Worm (Caenorhabditis elegans) whole organism, late embryonic: ENCODE results near the gene srw-62.

Source experiments
- F13H6.1 ChIP-seq: sonication (generic microtip); optimal IDR thresholded peaks from 2 replicates; lab custom pipeline; 2016; ENCODE audit warnings: missing genetic modification characterization, missing compliant biosample characterization
- Y22D7AL.16 ChIP-seq: sonication (generic microtip); optimal IDR thresholded peaks from 2 replicates; lab custom pipeline; 2016; ENCODE audit warnings: missing genetic modification characterization, missing compliant biosample characterization
- ahr-1 ChIP-seq: sonication (generic microtip); optimal IDR thresholded peaks from 2 replicates; lab custom pipeline; 2016; ENCODE audit warnings: missing genetic modification characterization, missing compliant biosample characterization
- ama-1 ChIP-seq: fragments of 150-350 bp; optimal IDR thresholded peaks from 2 replicates; lab custom pipeline; 2014
- ceh-18 ChIP-seq: sonication (generic microtip); optimal IDR thresholded peaks from 2 replicates; lab custom pipeline; 2016; ENCODE audit warnings: missing genetic modification characterization, missing compliant biosample characterization
- ceh-19 ChIP-seq: fragments of 200-800 bp; sonication (Bioruptor generic); optimal IDR thresholded peaks from 2 replicates; lab custom pipeline; 2018; ENCODE audit warnings: mild to moderate bottlenecking, missing genetic modification characterization, missing compliant biosample characterization
- ceh-2 ChIP-seq: sonication (generic microtip); optimal IDR thresholded peaks from 2 replicates; lab custom pipeline; 2016; ENCODE audit warnings: missing genotype, missing genetic modification characterization, missing compliant biosample characterization
- ceh-30 ChIP-seq: fragments of 150-350 bp; optimal IDR thresholded peaks from 2 replicates; lab custom pipeline; 2014; ENCODE audit warnings: missing biosample characterization, missing genetic modification characterization
- ceh-31 ChIP-seq: sonication (generic microtip); optimal IDR thresholded peaks from 2 replicates; lab custom pipeline; 2016; ENCODE audit warnings: missing genetic modification characterization, missing compliant biosample characterization
- ceh-34 ChIP-seq: sonication (generic microtip); optimal IDR thresholded peaks from 2 replicates; lab custom pipeline; 2016; ENCODE audit warnings: mild to moderate bottlenecking, missing genetic modification characterization, missing compliant biosample characterization
- ceh-45 ChIP-seq: fragments of 200-800 bp; sonication (Bioruptor generic); IDR thresholded peaks from 2 replicates; pipeline ENCODE4 v1.3.6; 2022; ENCODE audit warnings: missing genetic modification reagents, missing genetic modification characterization, missing compliant biosample characterization
- ceh-6 ChIP-seq: fragments of 200-800 bp; sonication (Bioruptor generic); optimal IDR thresholded peaks from 2 replicates; lab custom pipeline; 2018; ENCODE audit warnings: mild to moderate bottlenecking, missing genetic modification characterization, missing compliant biosample characterization
- che-1 ChIP-seq: sonication (generic microtip); optimal IDR thresholded peaks from 2 replicates; lab custom pipeline; 2016; ENCODE audit warnings: mild to moderate bottlenecking, missing genetic modification characterization, missing compliant biosample characterization
- dmd-4 ChIP-seq: sonication (generic microtip); optimal IDR thresholded peaks from 2 replicates; lab custom pipeline; 2016; ENCODE audit warnings: borderline replicate concordance, missing genetic modification characterization, missing compliant biosample characterization
- dve-1 ChIP-seq: sonication (generic microtip); optimal IDR thresholded peaks from 2 replicates; lab custom pipeline; 2017; ENCODE audit warnings: antibody characterized with exemption, mild to moderate bottlenecking, missing genetic modification characterization, missing compliant biosample characterization
- elt-2 ChIP-seq: sonication (generic microtip); optimal IDR thresholded peaks from 2 replicates; lab custom pipeline; 2016; ENCODE audit warnings: missing genetic modification reagents, missing genetic modification characterization, missing compliant biosample characterization
- ets-4 ChIP-seq: sonication (generic microtip); optimal IDR thresholded peaks from 2 replicates; lab custom pipeline; 2016; ENCODE audit warnings: missing genetic modification characterization, missing compliant biosample characterization
- eyg-1 ChIP-seq: sonication (generic microtip); optimal IDR thresholded peaks from 2 replicates; lab custom pipeline; 2016; ENCODE audit warnings: missing genotype, missing genetic modification characterization, missing compliant biosample characterization
- hlh-13 ChIP-seq: fragments of 200-800 bp; sonication (Bioruptor generic); optimal IDR thresholded peaks from 2 replicates; lab custom pipeline; 2018; ENCODE audit warnings: mild to moderate bottlenecking, missing genetic modification characterization, missing compliant biosample characterization
- hlh-30 ChIP-seq: sonication (generic microtip); optimal IDR thresholded peaks from 2 replicates; lab custom pipeline; 2017; ENCODE audit warnings: antibody characterized with exemption, missing genetic modification characterization, missing compliant biosample characterization; ENCODE audit not compliant: insufficient read depth
- hlh-6 ChIP-seq: sonication (generic microtip); optimal IDR thresholded peaks from 2 replicates; lab custom pipeline; 2016; ENCODE audit warnings: missing genotype, missing genetic modification characterization, missing compliant biosample characterization
- lim-6 ChIP-seq: sonication (generic microtip); optimal IDR thresholded peaks from 2 replicates; lab custom pipeline; 2016; ENCODE audit warnings: missing genetic modification characterization, missing compliant biosample characterization
- madf-2 ChIP-seq: sonication (generic microtip); optimal IDR thresholded peaks from 2 replicates; lab custom pipeline; 2017; ENCODE audit warnings: missing genetic modification characterization, missing compliant biosample characterization
- nfya-1 ChIP-seq: sonication (generic microtip); optimal IDR thresholded peaks from 2 replicates; lab custom pipeline; 2017; ENCODE audit warnings: missing genetic modification characterization, mild to moderate bottlenecking, missing compliant biosample characterization, antibody characterized with exemption, moderate library complexity
- nhr-11 ChIP-seq: fragments of 150-350 bp; optimal IDR thresholded peaks from 2 replicates; lab custom pipeline; 2014; ENCODE audit warnings: missing biosample characterization, missing genetic modification characterization
- nhr-232 ChIP-seq: sonication (generic microtip); optimal IDR thresholded peaks from 2 replicates; lab custom pipeline; 2016; ENCODE audit warnings: missing genetic modification characterization, missing compliant biosample characterization
- npax-4 ChIP-seq: sonication (generic microtip); optimal IDR thresholded peaks from 2 replicates; lab custom pipeline; 2016; ENCODE audit warnings: missing genetic modification characterization, missing compliant biosample characterization
- odd-2 ChIP-seq: sonication (generic microtip); optimal IDR thresholded peaks from 2 replicates; lab custom pipeline; 2017; ENCODE audit warnings: antibody characterized with exemption, mild to moderate bottlenecking, missing genetic modification characterization, missing compliant biosample characterization
- pax-1 ChIP-seq: fragments of 150-350 bp; optimal IDR thresholded peaks from 2 replicates; lab custom pipeline; 2014; ENCODE audit warnings: missing biosample characterization, missing genetic modification characterization
- pha-2 ChIP-seq: sonication (generic microtip); optimal IDR thresholded peaks from 2 replicates; lab custom pipeline; 2017; ENCODE audit warnings: mild to moderate bottlenecking, missing genetic modification characterization, missing compliant biosample characterization
- pqm-1 ChIP-seq: sonication (generic microtip); optimal IDR thresholded peaks from 2 replicates; lab custom pipeline; 2016; ENCODE audit warnings: missing genetic modification characterization, missing compliant biosample characterization
- pros-1 ChIP-seq: fragments of 150-350 bp; optimal IDR thresholded peaks from 2 replicates; lab custom pipeline; 2014; ENCODE audit warnings: missing biosample characterization, missing genetic modification reagents, missing genetic modification characterization
- ref-2 ChIP-seq: sonication (generic microtip); optimal IDR thresholded peaks from 2 replicates; lab custom pipeline; 2016; ENCODE audit warnings: missing genetic modification characterization, missing compliant biosample characterization
- sdc-2 ChIP-seq: sonication (generic microtip); optimal IDR thresholded peaks from 2 replicates; lab custom pipeline; 2016; ENCODE audit warnings: missing genotype, missing genetic modification characterization, missing compliant biosample characterization
- syd-9 ChIP-seq: sonication (generic microtip); optimal IDR thresholded peaks from 2 replicates; lab custom pipeline; 2016; ENCODE audit warnings: mild to moderate bottlenecking, missing genetic modification characterization, moderate library complexity, missing compliant biosample characterization
- tbx-2 ChIP-seq: sonication (generic microtip); optimal IDR thresholded peaks from 2 replicates; lab custom pipeline; 2016; ENCODE audit warnings: missing genetic modification characterization, missing compliant biosample characterization
- unc-3 ChIP-seq, 2 experiments: fragments of 200-800 bp in 1 of 2; sonication (Bioruptor generic) in 1 of 2; sonication (generic microtip) in 1 of 2; conservative IDR thresholded peaks in 1 of 2; optimal IDR thresholded peaks in 1 of 2; 2 replicates each; pipeline versions ENCODE4 v1.3.6 to Lab custom; 2016 to 2022; ENCODE audit warnings: missing compliant biosample characterization in 2 of 2, missing genetic modification characterization in 2 of 2, missing genetic modification reagents in 1 of 2
- unc-42 ChIP-seq: sonication (generic microtip); optimal IDR thresholded peaks from 2 replicates; lab custom pipeline; 2016; ENCODE audit warnings: missing genotype, missing genetic modification characterization, missing compliant biosample characterization
- unc-55 ChIP-seq: sonication (generic microtip); optimal IDR thresholded peaks from 2 replicates; lab custom pipeline; 2017; ENCODE audit warnings: missing biosample characterization, missing genetic modification reagents, missing genetic modification characterization
- unc-86 ChIP-seq: sonication (generic microtip); optimal IDR thresholded peaks from 2 replicates; lab custom pipeline; 2016; ENCODE audit warnings: missing genetic modification characterization, missing compliant biosample characterization

srw-62 gene

DNA sequence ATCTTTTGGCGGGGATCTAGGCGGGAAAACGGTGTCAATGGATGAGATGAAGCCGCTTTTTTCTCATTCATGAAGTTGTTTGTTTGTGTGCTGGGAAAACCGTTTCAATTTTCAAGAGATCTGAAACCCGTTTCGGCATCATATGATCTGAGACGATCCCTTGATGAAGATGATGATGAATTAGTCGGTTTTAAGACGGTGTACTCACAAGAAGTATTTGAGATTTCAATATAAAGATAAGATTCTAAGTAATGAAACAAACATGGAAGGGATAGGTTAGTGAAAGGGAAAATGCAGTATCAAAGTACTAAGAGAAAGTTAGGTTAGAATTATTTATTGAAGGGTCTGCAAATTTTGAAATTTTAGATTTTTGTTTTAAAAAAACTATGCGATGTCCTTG, 17.1 kb upstream of the srw-62 start:
- TF ChIP-seq pqm-1 (tag; lab: Kevin White, UChicago) (no peak), dmd-4 (tag; lab: Kevin White, UChicago) (no peak), ref-2 (tag; lab: Kevin White, UChicago) (no peak), hlh-6 (tag; lab: Kevin White, UChicago) (no peak), syd-9 (tag; lab: Kevin White, UChicago) (no peak), che-1 (tag; lab: Kevin White, UChicago) (no peak), nhr-11 (tag; lab: Kevin White, UChicago) (no peak), pros-1 (no peak), unc-86 (tag; lab: Kevin White, UChicago) (no peak), pax-1 (tag; lab: Kevin White, UChicago) (no peak), dve-1 (tag; lab: Kevin White, UChicago) (no peak), Y22D7AL.16 (tag; lab: Kevin White, UChicago) (no peak), hlh-13 (GFP tag; lab: Kevin White, UChicago) (no peak), pha-2 (tag; lab: Kevin White, UChicago) (no peak), eyg-1 (tag; lab: Kevin White, UChicago) (no peak), sdc-2 (tag; lab: Kevin White, UChicago) (no peak), madf-2 (tag; lab: Kevin White, UChicago) (no peak)

DNA sequence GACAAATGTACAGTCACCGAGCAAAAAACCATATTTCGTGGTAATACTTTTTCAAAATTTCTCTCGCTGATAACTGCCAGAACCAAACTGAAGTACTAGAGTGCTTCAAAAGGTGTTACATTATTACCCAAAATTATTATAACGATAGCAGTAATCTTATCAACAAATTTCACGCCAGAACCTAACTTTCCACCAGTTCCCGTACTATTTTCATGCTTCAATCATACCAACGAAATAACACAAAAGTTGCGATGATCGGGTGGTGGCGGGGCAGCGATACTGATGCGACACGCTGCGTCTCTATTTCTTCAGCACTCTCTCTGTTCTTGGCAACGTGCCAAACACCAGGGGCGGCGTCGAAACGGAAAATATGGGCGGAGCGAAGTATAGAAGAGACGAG, 16.3 kb upstream of the srw-62 start:
- TF ChIP-seq nfya-1 (tag; lab: Kevin White, UChicago) = peak; percentile 26
- no peak for TF ChIP-seq pqm-1 (tag; lab: Kevin White, UChicago)
- peak; percentile 10 for TF ChIP-seq ceh-18 (tag; lab: Kevin White, UChicago)
- peak; percentile 55 for TF ChIP-seq elt-2 (tag; lab: Kevin White, UChicago)
- no peak for TF ChIP-seq hlh-6 (tag; lab: Kevin White, UChicago)
- no peak for TF ChIP-seq lim-6 (tag; lab: Kevin White, UChicago)
- TF ChIP-seq ceh-45 (GFP tag; lab: Robert Waterston, UW) = no peak

ce11 chrII:7809358-7809914, 15.8 kb upstream of the srw-62 start:
- TF ChIP-seq unc-42 = peak; percentile 86
- TF ChIP-seq tbx-2 (tag; lab: Kevin White, UChicago) = peak; percentile 36
- no peak for TF ChIP-seq dmd-4 (tag; lab: Kevin White, UChicago)

ce11 chrII:7810162-7810868, 14.9 kb upstream of the srw-62 start:
- TF ChIP-seq hlh-6 (tag; lab: Kevin White, UChicago) (no peak), odd-2 (peak; percentile 3), madf-2 (tag; lab: Kevin White, UChicago) (no peak), unc-55 (GFP tag; lab: Kevin White, UChicago) (peak; percentile 69)
- TF ChIP-seq, all 69 proteins: peak for 2

- TF ChIP-seq elt-2 (tag; lab: Kevin White, UChicago) (peak; percentile 16), hlh-6 (tag; lab: Kevin White, UChicago) (peak; percentile 63), tbx-2 (tag; lab: Kevin White, UChicago) (peak; percentile 36), npax-4 (no peak), nhr-11 (tag; lab: Kevin White, UChicago) (no peak), nhr-232 (tag; lab: Kevin White, UChicago) (peak; percentile 22), ceh-34 (peak; percentile 95), hlh-30 (tag; lab: Kevin White, UChicago) (peak; percentile 74), syd-9 (tag; lab: Kevin White, UChicago) (peak; percentile 52), ama-1 (lab: Kevin White, UChicago) (peak; percentile 61), ceh-31 (peak; percentile 48), F13H6.1 (tag; lab: Kevin White, UChicago) (peak; percentile 14), Y22D7AL.16 (tag; lab: Kevin White, UChicago) (no peak), ceh-19 (GFP tag; lab: Kevin White, UChicago) (peak; percentile 80), ceh-30 (tag; lab: Kevin White, UChicago) (no peak), unc-3 (GFP tag; conservative IDR thresholded peaks at IDR 0.05; lab: Robert Waterston, UW) (no peak), unc-3 (tag; optimal IDR thresholded peaks at IDR 0.05; lab: Kevin White, UChicago) (no peak), ceh-2 (peak; percentile 55), ref-2 (tag; lab: Kevin White, UChicago) (peak; percentile 15), ceh-6 (peak; percentile 7), sdc-2 (tag; lab: Kevin White, UChicago) (peak; percentile 52), ahr-1 (no peak), ets-4 (tag; lab: Kevin White, UChicago) (no peak)
Measured at ce11 chrII:7810869-7811543, 14.2 kb upstream of the srw-62 start, which contains the start of gene cki-1. TSS of gene cki-1 (plus strand) at chrII:7811240.
